Fruit fly (Drosophila melanogaster): ENCODE data around the gene Sec16.

Sec16 gene

dm6 chrX:12578701-12579372, 17.0 kb upstream of the Sec16 start (continued):
- TF ChIP-seq shn (GFP tag; optimal IDR thresholded peaks at IDR 0.05) (no peak), nerfin-1 (tag; optimal IDR thresholded peaks at IDR 0.05) (peak; percentile 75), CG12299 (tag; optimal IDR thresholded peaks at IDR 0.05) (peak; percentile 3), CG7556 (GFP tag; optimal IDR thresholded peaks at IDR 0.05) (peak; percentile 52), jing (GFP tag; optimal IDR thresholded peaks at IDR 0.05) (peak; percentile 34), Dad (GFP tag; optimal IDR thresholded peaks at IDR 0.05) (no peak), pb (GFP tag; optimal IDR thresholded peaks at IDR 0.05) (no peak), dati (GFP tag; IDR thresholded peaks at IDR 0.05) (no peak), CG16863 (GFP tag; optimal IDR thresholded peaks at IDR 0.05) (peak; percentile 38), cad (GFP tag; optimal IDR thresholded peaks at IDR 0.05) (no peak), Dref (GFP tag; IDR thresholded peaks at IDR 0.05) (no peak), CG13296 (GFP tag; optimal IDR thresholded peaks at IDR 0.05) (peak; percentile 36), CG12104 (GFP tag; optimal IDR thresholded peaks at IDR 0.05) (peak; percentile 31), CG14710 (tag; optimal IDR thresholded peaks at IDR 0.05) (peak; percentile 61), ind (GFP tag; optimal IDR thresholded peaks at IDR 0.05) (peak; percentile 57), Mrtf (GFP tag; IDR thresholded peaks at IDR 0.05) (peak; percentile 36; the same call in 1 of the 3 replicates), CG34376 (GFP tag; optimal IDR thresholded peaks at IDR 0.05) (no peak), chn (GFP tag; optimal IDR thresholded peaks at IDR 0.05) (peak; percentile 32), Taf1 (GFP tag; IDR thresholded peaks at IDR 0.05) (no peak), cato (GFP tag; optimal IDR thresholded peaks at IDR 0.05; ENCODE audit: borderline replicate concordance) (no peak), Sox102F (GFP tag; optimal IDR thresholded peaks at IDR 0.05) (peak; percentile 76), CG4282 (GFP tag; optimal IDR thresholded peaks at IDR 0.05) (no peak), sim (GFP tag; IDR thresholded peaks at IDR 0.05) (no peak), Ada2b (GFP tag; IDR thresholded peaks at IDR 0.05) (peak; percentile 41; the same call in 1 of the 2 replicates), CG17328 (GFP tag; IDR thresholded peaks at IDR 0.05) (0 out of 2 replicates have a peak, but pooled peaks have one; percentile 31), Antp (GFP tag; optimal IDR thresholded peaks at IDR 0.05) (no peak), ken (GFP tag; IDR thresholded peaks at IDR 0.05) (0 out of 3 replicates have a peak, but pooled peaks have one; percentile 38), dysf (GFP tag; IDR thresholded peaks at IDR 0.05) (peak; percentile 74; the same call in 2 of the 3 replicates), dpn (GFP tag; optimal IDR thresholded peaks at IDR 0.05) (peak; percentile 6 to 41), Side (GFP tag; optimal IDR thresholded peaks at IDR 0.05) (no peak), Sry-β (GFP tag; optimal IDR thresholded peaks at IDR 0.05) (peak; percentile 2), run (tag; optimal IDR thresholded peaks at IDR 0.05) (no peak), Gug (GFP tag; IDR thresholded peaks at IDR 0.05) (0 out of 4 replicates have a peak, but pooled peaks have one; percentile 32), rib (GFP tag; IDR thresholded peaks at IDR 0.05) (no peak), zfh1 (GFP tag; IDR thresholded peaks at IDR 0.05) (0 out of 3 replicates have a peak, but pooled peaks have one; percentile 53), NFAT (GFP tag; IDR thresholded peaks at IDR 0.05) (no peak), HLH4C (GFP tag; IDR thresholded peaks at IDR 0.05; ENCODE audit: partially characterized antibody) (no peak), CG6791 (GFP tag; IDR thresholded peaks at IDR 0.05; ENCODE audit: partially characterized antibody) (peak; percentile 33; the same call in 1 of the 3 replicates), Eip74EF (GFP tag; optimal IDR thresholded peaks at IDR 0.05) (no peak), chinmo (GFP tag; IDR thresholded peaks at IDR 0.05; ENCODE audit: partially characterized antibody) (peak; percentile 85; the same call in 2 of the 4 replicates), toy (GFP tag; IDR thresholded peaks at IDR 0.05) (no peak), CG7357 (GFP tag; IDR thresholded peaks at IDR 0.05) (peak; percentile 38; the same call in 1 of the 3 replicates), h (optimal IDR thresholded peaks at IDR 0.05) (no peak), CG13123 (GFP tag; optimal IDR thresholded peaks at IDR 0.05) (no peak), CG4854 (GFP tag; optimal IDR thresholded peaks at IDR 0.05) (peak; percentile 18), salm (tag; optimal IDR thresholded peaks at IDR 0.05) (peak; percentile 28), fd96Cb (tag; optimal IDR thresholded peaks at IDR 0.05) (peak; percentile 73), Meics (GFP tag; optimal IDR thresholded peaks at IDR 0.05) (peak; percentile 67), ato (GFP tag; IDR thresholded peaks at IDR 0.05; ENCODE audit: partially characterized antibody) (no peak), tio (GFP tag; optimal IDR thresholded peaks at IDR 0.05) (peak; percentile 45)
